Worm (Caenorhabditis elegans) whole organism, young adult: ENCODE measurements around the gene Y39A1A.3.

Source experiments
- Y79H2A.3 ChIP-seq: fragments of 200-800 bp; sonication (Bioruptor generic); conservative IDR thresholded peaks from 2 replicates; pipeline ENCODE4 v1.3.6; 2022; ENCODE audit warnings: missing genetic modification reagents, missing genetic modification characterization, missing compliant biosample characterization
- ama-1 ChIP-seq, 3 experiments: fragments of 150-350 bp in 1 of 3; sonication (generic microtip) in 2 of 3; optimal IDR thresholded peaks; 2 replicates each; lab custom pipeline; 2014 to 2018; ENCODE audit warnings: missing biosample characterization in 2 of 3, missing genetic modification characterization in 2 of 3, missing genetic modification reagents in 2 of 3
- dpl-1 ChIP-seq: fragments of 150-350 bp; optimal IDR thresholded peaks from 2 replicates; lab custom pipeline; 2014; ENCODE audit warnings: missing biosample characterization, missing genetic modification reagents, missing genetic modification characterization
- lin-40 ChIP-seq: sonication (generic microtip); optimal IDR thresholded peaks from 2 replicates; lab custom pipeline; 2016; ENCODE audit warnings: missing genetic modification characterization, mild to moderate bottlenecking, missing compliant biosample characterization, missing genotype, missing genetic modification reagents
- sea-2 ChIP-seq: fragments of 200-800 bp; sonication (Bioruptor generic); IDR thresholded peaks from 2 replicates; pipeline ENCODE4 v1.3.6; 2022; ENCODE audit warnings: missing genetic modification characterization, missing compliant biosample characterization
- snpc-4 ChIP-seq, 5 experiments: fragments of 150-350 bp in 1 of 5; sonication (generic microtip) in 4 of 5; optimal IDR thresholded peaks; 2 replicates each; lab custom pipeline; 2014 to 2018; ENCODE audit warnings: missing genetic modification characterization in 5 of 5, missing biosample characterization in 3 of 5, antibody characterized with exemption in 2 of 5, mild to moderate bottlenecking in 2 of 5, missing compliant biosample characterization in 2 of 5, missing genotype in 2 of 5, moderate library complexity in 2 of 5, missing genetic modification reagents in 1 of 5
- unc-62 ChIP-seq: fragments of 150-350 bp; optimal IDR thresholded peaks from 2 replicates; lab custom pipeline; 2014; ENCODE audit warnings: missing biosample characterization, missing genetic modification reagents, missing genetic modification characterization
- xnd-1 ChIP-seq: sonication (generic microtip); optimal IDR thresholded peaks from 2 replicates; lab custom pipeline; 2016; ENCODE audit warnings: missing genotype, missing genetic modification reagents, missing genetic modification characterization, missing compliant biosample characterization
- ztf-28 ChIP-seq: fragments of 200-800 bp; sonication (Bioruptor generic); IDR thresholded peaks from 2 replicates; pipeline ENCODE4 v1.3.6; 2022; ENCODE audit warnings: missing genetic modification reagents, missing genetic modification characterization, missing compliant biosample characterization
- ztf-6 ChIP-seq: fragments of 200-800 bp; sonication (Bioruptor generic); IDR thresholded peaks from 2 replicates; pipeline ENCODE4 v1.3.6; 2022; ENCODE audit warnings: missing genetic modification reagents, missing genetic modification characterization, missing compliant biosample characterization

DNA sequence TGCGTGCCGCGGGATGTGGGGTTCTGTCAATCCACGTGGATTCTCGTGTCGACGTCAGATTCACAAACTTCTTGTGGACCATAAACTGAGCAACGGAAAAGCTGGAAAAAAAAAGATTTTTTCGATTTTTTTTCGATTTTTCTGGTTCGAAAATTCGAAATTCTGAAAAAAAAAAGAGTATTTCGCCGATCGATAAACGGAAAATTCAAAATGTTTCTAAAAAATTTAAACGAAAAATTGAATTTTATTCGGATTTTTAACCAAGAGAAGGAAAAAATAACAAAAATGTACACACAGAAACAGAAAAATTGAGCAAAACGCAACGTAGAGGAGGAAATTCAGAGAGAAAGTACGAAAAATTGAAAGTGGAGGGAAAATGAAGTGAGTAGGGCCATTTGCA is at the start of gene Y39A1A.3:
- no peak for TF ChIP-seq xnd-1 (tag; lab: Kevin White, UChicago)
- TF ChIP-seq unc-62 (GFP tag; lab: Kevin White, UChicago) = no peak
- TF ChIP-seq lin-40 = no peak
- TF ChIP-seq snpc-4 (GFP tag; optimal IDR thresholded peaks at IDR 0.05; lab: Kevin White, UChicago) = no peak
- TF ChIP-seq snpc-4 (tag; optimal IDR thresholded peaks at IDR 0.05; lab: Kevin White, UChicago) = no peak
- TF ChIP-seq ztf-6 (GFP tag; lab: Robert Waterston, UW) = no peak
- TF ChIP-seq sea-2 (GFP tag; lab: Robert Waterston, UW) = no peak
- TF ChIP-seq ama-1 (optimal IDR thresholded peaks at IDR 0.05; lab: Kevin White, UChicago) = no peak
- no peak for TF ChIP-seq ama-1 (GFP tag; optimal IDR thresholded peaks at IDR 0.05; lab: Kevin White, UChicago)
- TF ChIP-seq Y79H2A.3 (GFP tag; lab: Robert Waterston, UW) = no peak
- no peak for TF ChIP-seq ztf-28
- TF ChIP-seq dpl-1 (GFP tag; lab: Kevin White, UChicago) = no peak
